Fruit fly (Drosophila melanogaster) Kc167 (cell line): ENCODE measurements around the gene Xrp1.

ENCODE experiments used
- h ChIP-seq: fragments of >200 bp; optimal IDR thresholded peaks from 3 replicates; lab custom pipeline; 2018; ENCODE audit warnings: missing external identifiers
- insv ChIP-seq: fragments of >200 bp; optimal IDR thresholded peaks from 3 replicates; lab custom pipeline; 2018; ENCODE audit warnings: missing external identifiers
- psq ChIP-seq: fragments of >200 bp; optimal IDR thresholded peaks from 2 replicates; lab custom pipeline; 2017; ENCODE audit warnings: missing external identifiers
- ttk ChIP-seq: sonication (Bioruptor generic); optimal IDR thresholded peaks from 2 replicates; lab custom pipeline; 2017; ENCODE audit warnings: missing external identifiers

dm6 chr3R:18917976-18918871 is 3.5 kb downstream of the Xrp1 start:
- TF ChIP-seq ttk (no peak), psq (lab: Kevin White, UChicago) (no peak), insv (lab: Kevin White, UChicago) (no peak), h (lab: Kevin White, UChicago) (no peak)
